Worm (Caenorhabditis elegans) whole organism, late embryonic: ENCODE measurements around the gene asp-3.

ENCODE experiments used
- fkh-10 ChIP-seq: fragments of 150-350 bp; optimal IDR thresholded peaks from 2 replicates; lab custom pipeline; 2014; ENCODE audit warnings: missing biosample characterization, missing genetic modification reagents, missing genetic modification characterization
- pat-9 ChIP-seq: fragments of 200-800 bp; sonication (Bioruptor generic); optimal IDR thresholded peaks from 2 replicates; lab custom pipeline; 2018; ENCODE audit warnings: mild to moderate bottlenecking, missing genetic modification characterization, moderate library complexity, missing compliant biosample characterization
- pha-4 ChIP-seq: fragments of 150-350 bp; optimal IDR thresholded peaks from 2 replicates; lab custom pipeline; 2018; ENCODE audit warnings: missing biosample characterization, missing genetic modification reagents, missing genetic modification characterization
- syd-9 ChIP-seq: sonication (generic microtip); optimal IDR thresholded peaks from 2 replicates; lab custom pipeline; 2016; ENCODE audit warnings: mild to moderate bottlenecking, missing genetic modification characterization, moderate library complexity, missing compliant biosample characterization

DNA sequence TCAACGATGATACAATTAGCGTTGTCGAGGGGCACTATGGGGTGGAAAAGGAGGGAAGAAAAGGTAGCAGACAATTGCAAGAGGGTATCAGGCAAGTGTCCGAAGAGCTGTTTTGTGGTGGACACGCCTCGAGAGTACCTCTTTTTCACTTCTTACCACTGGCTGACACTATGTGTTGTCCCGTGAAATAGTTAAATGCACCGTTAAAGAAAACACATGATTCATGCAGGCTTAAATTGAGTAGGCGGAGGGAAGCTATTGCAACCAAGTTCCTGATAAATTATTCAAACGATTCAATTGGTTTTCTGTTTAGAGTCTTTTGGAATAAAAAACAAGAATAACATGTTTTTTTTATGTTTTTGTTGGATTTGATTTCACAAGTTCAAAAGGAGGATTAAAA, 12.8 kb upstream of the asp-3 start, which contains the start of gene irk-1:
- TF ChIP-seq syd-9 (no peak), fkh-10 (GFP tag; lab: Kevin White, UChicago) (no peak), pha-4 (tag; lab: Kevin White, UChicago) (no peak), pat-9 (tag; lab: Kevin White, UChicago) (no peak)
